Worm (Caenorhabditis elegans) whole organism, L3 larva: ENCODE data around the gene mrp-8.

Source experiments
- R02D3.7 ChIP-seq: fragments of 150-350 bp; optimal IDR thresholded peaks from 2 replicates; lab custom pipeline; 2014; ENCODE audit warnings: missing biosample characterization, missing genetic modification characterization
- ZK546.5 ChIP-seq: sonication (generic microtip); optimal IDR thresholded peaks from 2 replicates; lab custom pipeline; 2017; ENCODE audit warnings: missing biosample characterization, missing genetic modification characterization
- aly-2 ChIP-seq: fragments of 150-350 bp; optimal IDR thresholded peaks from 2 replicates; lab custom pipeline; 2014; ENCODE audit warnings: missing biosample characterization, missing genetic modification characterization
- ama-1 ChIP-seq: fragments of 150-350 bp; optimal IDR thresholded peaks from 2 replicates; lab custom pipeline; 2018
- ceh-16 ChIP-seq: sonication (generic microtip); optimal IDR thresholded peaks from 2 replicates; lab custom pipeline; 2017; ENCODE audit warnings: missing biosample characterization, missing genetic modification characterization
- ceh-28 ChIP-seq: fragments of 150-350 bp; optimal IDR thresholded peaks from 2 replicates; lab custom pipeline; 2014; ENCODE audit warnings: missing biosample characterization, missing genetic modification reagents, missing genetic modification characterization
- ceh-82 ChIP-seq: fragments of 150-350 bp; optimal IDR thresholded peaks from 2 replicates; lab custom pipeline; 2014; ENCODE audit warnings: missing biosample characterization, missing genetic modification characterization
- ceh-9 ChIP-seq: sonication (generic microtip); optimal IDR thresholded peaks from 2 replicates; lab custom pipeline; 2018; ENCODE audit warnings: missing biosample characterization, missing genetic modification characterization
- daf-12 ChIP-seq: fragments of 150-350 bp; optimal IDR thresholded peaks from 2 replicates; lab custom pipeline; 2014; ENCODE audit warnings: missing biosample characterization, missing genetic modification reagents, missing genetic modification characterization
- egl-27 ChIP-seq: sonication (generic microtip); optimal IDR thresholded peaks from 4 replicates; lab custom pipeline; 2017; ENCODE audit warnings: missing biosample characterization, missing genetic modification reagents, missing genetic modification characterization
- egl-5 ChIP-seq: fragments of 150-350 bp; optimal IDR thresholded peaks from 2 replicates; lab custom pipeline; 2017; ENCODE audit warnings: missing biosample characterization, missing genetic modification reagents, missing genetic modification characterization, inconsistent platforms
- elt-1 ChIP-seq: fragments of 150-350 bp; optimal IDR thresholded peaks from 2 replicates; lab custom pipeline; 2014; ENCODE audit warnings: missing biosample characterization, missing genetic modification characterization
- elt-2 ChIP-seq: sonication (generic microtip); optimal IDR thresholded peaks from 2 replicates; lab custom pipeline; 2016; ENCODE audit warnings: missing genetic modification reagents, mild to moderate bottlenecking, missing genetic modification characterization, missing compliant biosample characterization
- elt-3 ChIP-seq, 3 experiments: fragments of 150-350 bp in 1 of 3; sonication (generic microtip) in 2 of 3; optimal IDR thresholded peaks; 2 replicates in 2 of 3; 4 replicates in 1 of 3; lab custom pipeline; 2014 to 2017; ENCODE audit warnings: missing biosample characterization in 3 of 3, missing genetic modification characterization in 3 of 3
- eor-1 ChIP-seq, 2 experiments: fragments of 150-350 bp; optimal IDR thresholded peaks; 2 replicates each; lab custom pipeline; 2014 to 2018; ENCODE audit warnings: missing biosample characterization in 2 of 2, missing genetic modification characterization in 2 of 2
- fkh-10 ChIP-seq: sonication (generic microtip); optimal IDR thresholded peaks from 2 replicates; lab custom pipeline; 2017; ENCODE audit warnings: missing biosample characterization, missing genetic modification reagents, missing genetic modification characterization
- fkh-2 ChIP-seq: fragments of 150-350 bp; optimal IDR thresholded peaks from 2 replicates; lab custom pipeline; 2014; ENCODE audit warnings: missing biosample characterization, missing genetic modification reagents, missing genetic modification characterization
- fos-1 ChIP-seq: fragments of 150-350 bp; optimal IDR thresholded peaks from 2 replicates; lab custom pipeline; 2014; ENCODE audit warnings: missing biosample characterization, missing genetic modification characterization
- hmg-11 ChIP-seq: sonication (generic microtip); optimal IDR thresholded peaks from 2 replicates; lab custom pipeline; 2016; ENCODE audit warnings: missing genetic modification characterization, missing compliant biosample characterization
- jun-1 ChIP-seq: fragments of 150-350 bp; optimal IDR thresholded peaks from 2 replicates; lab custom pipeline; 2014; ENCODE audit warnings: missing biosample characterization, missing genetic modification reagents, missing genetic modification characterization
- lin-15B ChIP-seq: fragments of 150-350 bp; optimal IDR thresholded peaks from 2 replicates; lab custom pipeline; 2014; ENCODE audit warnings: missing biosample characterization, missing genetic modification characterization
- lin-39 ChIP-seq: fragments of 150-350 bp; optimal IDR thresholded peaks from 2 replicates; lab custom pipeline; 2018; ENCODE audit warnings: missing biosample characterization, missing genetic modification reagents, missing genetic modification characterization
- lsy-12 ChIP-seq: sonication (generic microtip); optimal IDR thresholded peaks from 2 replicates; lab custom pipeline; 2016; ENCODE audit warnings: mild to moderate bottlenecking, missing genetic modification characterization, missing compliant biosample characterization
- mdl-1 ChIP-seq: fragments of 150-350 bp; optimal IDR thresholded peaks from 2 replicates; lab custom pipeline; 2014; ENCODE audit warnings: missing biosample characterization, missing genetic modification characterization
- mml-1 ChIP-seq: fragments of 150-350 bp; sonication (generic microtip); optimal IDR thresholded peaks from 3 replicates; lab custom pipeline; 2014; ENCODE audit warnings: missing biosample characterization, missing genetic modification characterization
- nfya-1 ChIP-seq: sonication (generic microtip); optimal IDR thresholded peaks from 2 replicates; lab custom pipeline; 2017; ENCODE audit warnings: missing genetic modification characterization, mild to moderate bottlenecking, missing compliant biosample characterization, antibody characterized with exemption, moderate library complexity; ENCODE audit not compliant: insufficient read depth
- nhr-11 ChIP-seq: fragments of 150-350 bp; optimal IDR thresholded peaks from 2 replicates; lab custom pipeline; 2014; ENCODE audit warnings: missing biosample characterization, missing genetic modification characterization
- nhr-12 ChIP-seq: fragments of 150-350 bp; optimal IDR thresholded peaks from 2 replicates; lab custom pipeline; 2014; ENCODE audit warnings: missing biosample characterization, missing genetic modification characterization
- nhr-23 ChIP-seq: fragments of 150-350 bp; optimal IDR thresholded peaks from 2 replicates; lab custom pipeline; 2014; ENCODE audit warnings: missing biosample characterization, missing genetic modification reagents, missing genetic modification characterization
- nhr-237 ChIP-seq: fragments of 150-350 bp; optimal IDR thresholded peaks from 2 replicates; lab custom pipeline; 2014; ENCODE audit warnings: missing biosample characterization, missing genetic modification characterization
- nhr-25 ChIP-seq: sonication (generic microtip); optimal IDR thresholded peaks from 2 replicates; lab custom pipeline; 2017; ENCODE audit warnings: missing biosample characterization, missing genetic modification characterization
- nhr-28 ChIP-seq: fragments of 150-350 bp; optimal IDR thresholded peaks from 2 replicates; lab custom pipeline; 2014; ENCODE audit warnings: missing biosample characterization, missing genetic modification characterization
- nhr-43 ChIP-seq: sonication (generic microtip); optimal IDR thresholded peaks from 2 replicates; lab custom pipeline; 2016; ENCODE audit warnings: mild to moderate bottlenecking, missing genetic modification characterization, missing compliant biosample characterization; ENCODE audit not compliant: poor library complexity, severe bottlenecking
- nhr-67 ChIP-seq: fragments of 150-350 bp; optimal IDR thresholded peaks from 2 replicates; lab custom pipeline; 2014; ENCODE audit warnings: missing biosample characterization, missing genetic modification characterization
- nhr-76 ChIP-seq: fragments of 150-350 bp; sonication (generic microtip); optimal IDR thresholded peaks from 5 replicates; lab custom pipeline; 2014; ENCODE audit warnings: missing biosample characterization, missing genetic modification characterization
- nhr-77 ChIP-seq: fragments of 150-350 bp; optimal IDR thresholded peaks from 2 replicates; lab custom pipeline; 2014; ENCODE audit warnings: missing biosample characterization, missing genetic modification characterization
- pha-4 ChIP-seq: fragments of 150-350 bp; optimal IDR thresholded peaks from 2 replicates; lab custom pipeline; 2014; ENCODE audit warnings: missing biosample characterization, missing genetic modification reagents, missing genetic modification characterization
- pqm-1 ChIP-seq: fragments of 150-350 bp; optimal IDR thresholded peaks from 2 replicates; lab custom pipeline; 2017; ENCODE audit warnings: missing biosample characterization, missing genetic modification characterization, inconsistent platforms
- sea-2 ChIP-seq: fragments of 150-350 bp; sonication (generic microtip); optimal IDR thresholded peaks from 4 replicates; lab custom pipeline; 2014; ENCODE audit warnings: missing biosample characterization, missing genetic modification reagents, missing genetic modification characterization
- skn-1 ChIP-seq: fragments of 150-350 bp; optimal IDR thresholded peaks from 2 replicates; lab custom pipeline; 2014; ENCODE audit warnings: missing biosample characterization, missing genetic modification characterization
- snpc-4 ChIP-seq: fragments of 150-350 bp; optimal IDR thresholded peaks from 2 replicates; lab custom pipeline; 2014; ENCODE audit warnings: missing biosample characterization, missing genetic modification characterization
- tbx-2 ChIP-seq: sonication (generic microtip); optimal IDR thresholded peaks from 2 replicates; lab custom pipeline; 2016; ENCODE audit warnings: mild to moderate bottlenecking, missing genetic modification characterization, missing compliant biosample characterization
- unc-39 ChIP-seq: sonication (generic microtip); optimal IDR thresholded peaks from 4 replicates; lab custom pipeline; 2017; ENCODE audit warnings: missing biosample characterization, missing genetic modification characterization
- unc-62 ChIP-seq: fragments of 150-350 bp; sonication (generic microtip); optimal IDR thresholded peaks from 4 replicates; lab custom pipeline; 2014; ENCODE audit warnings: missing biosample characterization, missing genetic modification reagents, missing genetic modification characterization
- zag-1 ChIP-seq: fragments of 150-350 bp; optimal IDR thresholded peaks from 2 replicates; lab custom pipeline; 2014; ENCODE audit warnings: missing biosample characterization, missing genetic modification characterization
- ztf-11 ChIP-seq: fragments of 150-350 bp; optimal IDR thresholded peaks from 2 replicates; lab custom pipeline; 2014; ENCODE audit warnings: missing biosample characterization, missing genetic modification characterization
- ztf-4 ChIP-seq: fragments of 150-350 bp; optimal IDR thresholded peaks from 2 replicates; lab custom pipeline; 2014; ENCODE audit warnings: missing biosample characterization, missing genetic modification characterization

Gene mrp-8

ce11 chrIII:12273598-12274090 is 29.3 kb downstream of the mrp-8 start, which contains the start of the genes Y75B8A.24 and Y75B8A.25:
TSS of gene Y75B8A.24 (minus strand) at chrIII:12273752.
TSS of gene Y75B8A.25 (plus strand) at chrIII:12274040.
- TF ChIP-seq unc-62 (GFP tag; lab: Kevin White, UChicago) (no peak), nhr-77 (no peak), skn-1 (no peak), mml-1 (tag; lab: Kevin White, UChicago) (no peak), nhr-28 (tag; lab: Kevin White, UChicago) (no peak), R02D3.7 (tag; lab: Kevin White, UChicago) (peak; percentile 58), fkh-10 (GFP tag; lab: Kevin White, UChicago) (peak; percentile 26), ceh-28 (tag; lab: Kevin White, UChicago) (peak; percentile 55), fos-1 (tag; lab: Kevin White, UChicago) (no peak), nhr-12 (no peak), daf-12 (tag; lab: Kevin White, UChicago) (no peak), ceh-9 (tag; lab: Kevin White, UChicago) (no peak), ama-1 (lab: Kevin White, UChicago) (no peak), egl-5 (no peak), elt-2 (tag; lab: Kevin White, UChicago) (no peak), lsy-12 (tag; lab: Kevin White, UChicago) (peak; percentile 37), nhr-76 (tag; lab: Kevin White, UChicago) (no peak), nhr-43 (tag; lab: Kevin White, UChicago) (peak; percentile 86), hmg-11 (tag; lab: Kevin White, UChicago) (peak; percentile 14), ztf-11 (tag; lab: Kevin White, UChicago) (no peak), nhr-11 (tag; lab: Kevin White, UChicago) (no peak), nhr-237 (tag; lab: Kevin White, UChicago) (no peak), aly-2 (tag; lab: Kevin White, UChicago) (no peak), fkh-2 (tag; lab: Kevin White, UChicago) (no peak), ceh-16 (tag; lab: Kevin White, UChicago) (no peak), eor-1 (tag; optimal IDR thresholded peaks at IDR 0.05; lab: Kevin White, UChicago) (peak in 1 of 2 experiments; percentile 25), elt-1 (tag; lab: Kevin White, UChicago) (no peak), ZK546.5 (no peak), nfya-1 (tag; lab: Kevin White, UChicago) (peak; percentile 86), ceh-82 (tag; lab: Kevin White, UChicago) (no peak), elt-3 (tag; optimal IDR thresholded peaks at IDR 0.05; lab: Kevin White, UChicago) (no peak), egl-27 (tag; lab: Kevin White, UChicago) (no peak), pqm-1 (tag; lab: Kevin White, UChicago) (no peak), nhr-25 (peak; percentile 15), zag-1 (no peak), mdl-1 (tag; lab: Kevin White, UChicago) (no peak), ztf-4 (no peak), sea-2 (GFP tag; lab: Kevin White, UChicago) (no peak), lin-15B (peak; percentile 87), lin-39 (tag; lab: Kevin White, UChicago) (peak; percentile 14), unc-39 (tag; lab: Kevin White, UChicago) (no peak), tbx-2 (tag; lab: Kevin White, UChicago) (no peak), jun-1 (tag; lab: Kevin White, UChicago) (no peak), nhr-67 (tag; lab: Kevin White, UChicago) (no peak), snpc-4 (tag; lab: Kevin White, UChicago) (peak; percentile 67), nhr-23 (peak; percentile 65), pha-4 (tag; lab: Kevin White, UChicago) (peak; percentile 64)
- TF ChIP-seq, all 47 proteins: peak for 14
